Worm (Caenorhabditis elegans): Measurements from ENCODE around the gene T25F10.3.
A peak's percentile ranks its signal among the peaks of the same experiment; 100 is the strongest.

The T25F10.3 gene

ce11 chrV:6732995-6733394 is 11.9 kb upstream of the T25F10.3 start, which contains the start of gene grl-8:
Gene grl-8, minus strand, starts transcription at chrV:6733095.
- no peak for TF ChIP-seq K09A11.1 (tag; optimal IDR thresholded peaks at IDR 0.05; ENCODE audit: insufficient read depth)
- no peak for TF ChIP-seq ref-2 (tag; optimal IDR thresholded peaks at IDR 0.05)
- no peak for TF ChIP-seq T23F11.4 (GFP tag; optimal IDR thresholded peaks at IDR 0.05)
- no peak for TF ChIP-seq ceh-48 (tag; optimal IDR thresholded peaks at IDR 0.05)
- no peak for TF ChIP-seq madf-2 (tag; optimal IDR thresholded peaks at IDR 0.05)
- TF ChIP-seq pqm-1 (tag; optimal IDR thresholded peaks at IDR 0.05) = no peak
- no peak for TF ChIP-seq C08G9.2 (tag; optimal IDR thresholded peaks at IDR 0.05)
- TF ChIP-seq mec-3 (tag; optimal IDR thresholded peaks at IDR 0.05; ENCODE audit: borderline replicate concordance) = no peak
- no peak for TF ChIP-seq elt-4 (tag; optimal IDR thresholded peaks at IDR 0.05)
- no peak for TF ChIP-seq F13H6.1 (tag; optimal IDR thresholded peaks at IDR 0.05)
- no peak for TF ChIP-seq pha-2 (tag; optimal IDR thresholded peaks at IDR 0.05)
- TF ChIP-seq ahr-1 (tag; optimal IDR thresholded peaks at IDR 0.05) = no peak

ce11 chrV:6736108-6736507 is 8.8 kb upstream of the T25F10.3 start:
- no peak for TF ChIP-seq hlh-13 (GFP tag; optimal IDR thresholded peaks at IDR 0.05)
- no peak for TF ChIP-seq rnt-1 (tag; optimal IDR thresholded peaks at IDR 0.05)
- TF ChIP-seq unc-3 (GFP tag; conservative IDR thresholded peaks at IDR 0.05) = no peak
- no peak for TF ChIP-seq unc-3 (tag; optimal IDR thresholded peaks at IDR 0.05)
- TF ChIP-seq pqm-1 (tag; optimal IDR thresholded peaks at IDR 0.05) = no peak
- TF ChIP-seq pha-2 (tag; optimal IDR thresholded peaks at IDR 0.05) = no peak
- no peak for TF ChIP-seq unc-86 (tag; optimal IDR thresholded peaks at IDR 0.05)
- no peak for TF ChIP-seq madf-2 (tag; optimal IDR thresholded peaks at IDR 0.05)
- TF ChIP-seq elt-2 (tag; optimal IDR thresholded peaks at IDR 0.05) = no peak
- no peak for TF ChIP-seq hlh-8 (tag; optimal IDR thresholded peaks at IDR 0.05)
- TF ChIP-seq ceh-31 (tag; optimal IDR thresholded peaks at IDR 0.05) = no peak
- no peak for TF ChIP-seq che-1 (tag; optimal IDR thresholded peaks at IDR 0.05)
- TF ChIP-seq ceh-18 (tag; optimal IDR thresholded peaks at IDR 0.05) = no peak
- no peak for TF ChIP-seq K09A11.1 (tag; optimal IDR thresholded peaks at IDR 0.05; ENCODE audit: insufficient read depth)
- no peak for TF ChIP-seq tbx-7 (tag; optimal IDR thresholded peaks at IDR 0.05)
- TF ChIP-seq fkh-10 (GFP tag; optimal IDR thresholded peaks at IDR 0.05) = no peak
- TF ChIP-seq ceh-6 (GFP tag; optimal IDR thresholded peaks at IDR 0.05) = no peak

ce11 chrV:6736877-6737276 is 8.0 kb upstream of the T25F10.3 start:
- TF ChIP-seq che-1 (tag; optimal IDR thresholded peaks at IDR 0.05) = no peak
- TF ChIP-seq fkh-6 (tag; optimal IDR thresholded peaks at IDR 0.05) = no peak
- no peak for TF ChIP-seq npax-4 (tag; optimal IDR thresholded peaks at IDR 0.05)
- no peak for TF ChIP-seq ceh-9 (tag; optimal IDR thresholded peaks at IDR 0.05)
- TF ChIP-seq Y22D7AL.16 (tag; optimal IDR thresholded peaks at IDR 0.05) = no peak
- TF ChIP-seq ceh-24 (tag; optimal IDR thresholded peaks at IDR 0.05) = no peak
- no peak for TF ChIP-seq hlh-6 (tag; optimal IDR thresholded peaks at IDR 0.05)
- no peak for TF ChIP-seq ceh-31 (tag; optimal IDR thresholded peaks at IDR 0.05)
- TF ChIP-seq ceh-6 (GFP tag; optimal IDR thresholded peaks at IDR 0.05) = no peak
- no peak for TF ChIP-seq ceh-22 (tag; optimal IDR thresholded peaks at IDR 0.05)
- TF ChIP-seq hlh-13 (GFP tag; optimal IDR thresholded peaks at IDR 0.05) = no peak

- no peak for TF ChIP-seq ceh-24 (tag; optimal IDR thresholded peaks at IDR 0.05)
- no peak for TF ChIP-seq fkh-10 (GFP tag; optimal IDR thresholded peaks at IDR 0.05)
- no peak for TF ChIP-seq nhr-232 (tag; optimal IDR thresholded peaks at IDR 0.05)
- no peak for TF ChIP-seq lim-6 (tag; optimal IDR thresholded peaks at IDR 0.05)
- no peak for TF ChIP-seq T23F11.4 (GFP tag; optimal IDR thresholded peaks at IDR 0.05)
- TF ChIP-seq hlh-30 (tag; optimal IDR thresholded peaks at IDR 0.05; ENCODE audit: insufficient read depth) = peak; percentile 47
- no peak for TF ChIP-seq lin-11 (tag; optimal IDR thresholded peaks at IDR 0.05)
- no peak for TF ChIP-seq ceh-48 (tag; optimal IDR thresholded peaks at IDR 0.05)
- TF ChIP-seq fkh-6 (tag; optimal IDR thresholded peaks at IDR 0.05) = no peak
- peak; percentile 49 for TF ChIP-seq ceh-18 (tag; optimal IDR thresholded peaks at IDR 0.05)
- TF ChIP-seq hlh-8 (tag; optimal IDR thresholded peaks at IDR 0.05) = no peak
- TF ChIP-seq pros-1 (tag; optimal IDR thresholded peaks at IDR 0.05) = no peak
- no peak for TF ChIP-seq syd-9 (tag; optimal IDR thresholded peaks at IDR 0.05)
- TF ChIP-seq unc-42 (tag; optimal IDR thresholded peaks at IDR 0.05) = no peak
- TF ChIP-seq unc-55 (GFP tag; optimal IDR thresholded peaks at IDR 0.05) = no peak
- no peak for TF ChIP-seq odd-2 (tag; optimal IDR thresholded peaks at IDR 0.05)
Measured at ce11 chrV:6751493-6752100, 6.7 kb downstream of the T25F10.3 start.
